Worm (Caenorhabditis elegans) whole organism, young adult: Measurements from ENCODE around the gene oac-42.

Source experiments
- K12H6.12 ChIP-seq: fragments of 200-800 bp; sonication (Bioruptor generic); optimal IDR thresholded peaks from 2 replicates; lab custom pipeline; 2018; ENCODE audit warnings: mild to moderate bottlenecking, missing genetic modification characterization, missing compliant biosample characterization
- ama-1 ChIP-seq, 3 experiments: fragments of 150-350 bp in 1 of 3; sonication (generic microtip) in 2 of 3; optimal IDR thresholded peaks; 2 replicates each; lab custom pipeline; 2014 to 2018; ENCODE audit warnings: missing biosample characterization in 2 of 3, missing genetic modification characterization in 2 of 3, missing genetic modification reagents in 2 of 3
- snpc-4 ChIP-seq, 5 experiments: fragments of 150-350 bp in 1 of 5; sonication (generic microtip) in 4 of 5; optimal IDR thresholded peaks; 2 replicates each; lab custom pipeline; 2014 to 2018; ENCODE audit warnings: missing genetic modification characterization in 5 of 5, missing biosample characterization in 3 of 5, antibody characterized with exemption in 2 of 5, mild to moderate bottlenecking in 2 of 5, missing compliant biosample characterization in 2 of 5, missing genotype in 2 of 5, moderate library complexity in 2 of 5, missing genetic modification reagents in 1 of 5

DNA sequence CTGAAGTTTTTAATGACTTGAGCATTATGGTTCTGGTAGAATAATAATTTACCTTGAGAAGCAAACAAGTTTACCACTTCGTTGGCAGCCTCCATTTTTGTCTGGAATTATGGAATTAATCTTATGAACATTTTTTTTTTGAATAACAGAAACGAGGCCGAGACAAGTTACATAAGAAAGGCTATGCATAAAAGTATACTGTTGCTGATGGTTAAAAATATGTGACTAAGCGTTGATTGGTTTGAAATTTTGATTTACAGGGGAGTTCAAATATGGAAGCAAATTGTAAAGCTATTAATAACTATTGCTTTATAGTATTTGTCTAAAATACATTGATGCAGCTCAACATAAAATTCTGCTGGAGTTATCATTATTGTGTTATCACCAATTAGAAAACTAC is 4.2 kb upstream of the oac-42 start, which contains the start of gene cgt-1:
- TF ChIP-seq K12H6.12 (no peak), ama-1 (optimal IDR thresholded peaks at IDR 0.05; lab: Kevin White, UChicago) (no peak), ama-1 (GFP tag; optimal IDR thresholded peaks at IDR 0.05; lab: Kevin White, UChicago) (no peak), snpc-4 (GFP tag; optimal IDR thresholded peaks at IDR 0.05; lab: Kevin White, UChicago) (no peak), snpc-4 (tag; optimal IDR thresholded peaks at IDR 0.05; lab: Kevin White, UChicago) (no peak)
